Worm (Caenorhabditis elegans) whole organism, L4 larva: ENCODE results near the gene C43H6.12.

Experiments
- D1046.2 ChIP-seq: fragments of 200-800 bp; sonication (Bioruptor generic); IDR thresholded peaks from 2 replicates; pipeline ENCODE4 v1.3.6; 2022; ENCODE audit warnings: missing genetic modification characterization, missing compliant biosample characterization
- F10B5.3 ChIP-seq: sonication (generic microtip); optimal IDR thresholded peaks from 2 replicates; lab custom pipeline; 2016; ENCODE audit warnings: mild to moderate bottlenecking, missing genetic modification characterization, missing compliant biosample characterization
- F26F4.8 ChIP-seq: fragments of 200-800 bp; sonication (Bioruptor generic); conservative IDR thresholded peaks from 2 replicates; pipeline ENCODE4 v1.3.6; 2022; ENCODE audit warnings: missing genetic modification characterization, missing compliant biosample characterization
- F37D6.2 ChIP-seq: sonication (generic microtip); optimal IDR thresholded peaks from 2 replicates; lab custom pipeline; 2016; ENCODE audit warnings: mild to moderate bottlenecking, missing genetic modification characterization, missing compliant biosample characterization
- F44E2.7 ChIP-seq: fragments of 200-800 bp; sonication (Bioruptor generic); IDR thresholded peaks from 2 replicates; pipeline ENCODE4 v2.1.2; 2022; ENCODE audit warnings: missing genetic modification characterization, missing compliant biosample characterization
- T20F7.1 ChIP-seq: fragments of 200-800 bp; sonication (Bioruptor generic); optimal IDR thresholded peaks from 2 replicates; lab custom pipeline; 2018; ENCODE audit warnings: mild to moderate bottlenecking, missing genetic modification characterization, missing compliant biosample characterization
- Y48G9A.11 ChIP-seq: fragments of 200-800 bp; sonication (Bioruptor generic); IDR thresholded peaks from 2 replicates; pipeline ENCODE4 v1.3.6; 2022; ENCODE audit warnings: missing genetic modification reagents, missing genetic modification characterization, missing compliant biosample characterization
- ZK337.2 ChIP-seq: fragments of 200-800 bp; sonication (Bioruptor generic); IDR thresholded peaks from 2 replicates; pipeline ENCODE4 v1.3.6; 2022; ENCODE audit warnings: missing genetic modification reagents, missing genetic modification characterization, missing compliant biosample characterization
- ZK546.5 ChIP-seq, 2 experiments: sonication (generic microtip); optimal IDR thresholded peaks; 2 replicates each; lab custom pipeline; 2017; ENCODE audit warnings: missing biosample characterization in 2 of 2, missing genetic modification characterization in 2 of 2
- dmd-6 ChIP-seq: fragments of 200-800 bp; sonication (Bioruptor generic); IDR thresholded peaks from 2 replicates; pipeline ENCODE4 v1.3.6; 2022; ENCODE audit warnings: missing genetic modification reagents, missing genetic modification characterization, missing compliant biosample characterization
- dmd-8 ChIP-seq: fragments of 200-800 bp; sonication (Bioruptor generic); IDR thresholded peaks from 2 replicates; pipeline ENCODE4 v1.3.6; 2022; ENCODE audit warnings: missing genetic modification characterization, missing compliant biosample characterization
- dmd-9 ChIP-seq: fragments of 200-800 bp; sonication (Bioruptor generic); IDR thresholded peaks from 2 replicates; pipeline ENCODE4 v1.3.6; 2022; ENCODE audit warnings: missing genetic modification reagents, missing genetic modification characterization, missing compliant biosample characterization
- dve-1 ChIP-seq: sonication (generic microtip); optimal IDR thresholded peaks from 2 replicates; lab custom pipeline; 2017; ENCODE audit warnings: antibody characterized with exemption, mild to moderate bottlenecking, missing genetic modification characterization, missing compliant biosample characterization; ENCODE audit not compliant: insufficient read depth
- fos-1 ChIP-seq: fragments of 150-350 bp; optimal IDR thresholded peaks from 2 replicates; lab custom pipeline; 2014; ENCODE audit warnings: missing biosample characterization, missing genetic modification characterization
- hlh-11 ChIP-seq: fragments of 200-800 bp; sonication (Bioruptor generic); optimal IDR thresholded peaks from 2 replicates; lab custom pipeline; 2018; ENCODE audit warnings: mild to moderate bottlenecking, missing genetic modification characterization, missing compliant biosample characterization
- hlh-30 ChIP-seq: sonication (generic microtip); optimal IDR thresholded peaks from 2 replicates; lab custom pipeline; 2017; ENCODE audit warnings: antibody characterized with exemption, mild to moderate bottlenecking, missing genetic modification characterization, missing compliant biosample characterization; ENCODE audit not compliant: insufficient read depth
- hmg-1.1 ChIP-seq: fragments of 200-800 bp; sonication (Bioruptor generic); IDR thresholded peaks from 2 replicates; pipeline ENCODE4 v1.3.6; 2022; ENCODE audit warnings: missing genetic modification reagents, missing genetic modification characterization, missing compliant biosample characterization
- lim-7 ChIP-seq: fragments of 200-800 bp; sonication (Bioruptor generic); IDR thresholded peaks from 2 replicates; pipeline ENCODE4 v1.3.6; 2022; ENCODE audit warnings: missing genetic modification characterization, missing compliant biosample characterization
- lin-1 ChIP-seq: fragments of 200-800 bp; sonication (Bioruptor generic); IDR thresholded peaks from 2 replicates; pipeline ENCODE4 v1.3.6; 2022; ENCODE audit warnings: missing genetic modification reagents, missing genetic modification characterization, missing compliant biosample characterization
- lin-13 ChIP-seq: fragments of 150-350 bp; optimal IDR thresholded peaks from 2 replicates; lab custom pipeline; 2014; ENCODE audit warnings: missing biosample characterization, missing genetic modification reagents, missing genetic modification characterization
- lin-38 ChIP-seq: fragments of 200-800 bp; sonication (Bioruptor generic); IDR thresholded peaks from 2 replicates; pipeline ENCODE4 v1.3.6; 2022; ENCODE audit warnings: missing genetic modification reagents, missing genetic modification characterization, missing compliant biosample characterization
- lir-3 ChIP-seq: sonication (generic microtip); optimal IDR thresholded peaks from 2 replicates; lab custom pipeline; 2016; ENCODE audit warnings: mild to moderate bottlenecking, missing genetic modification characterization, missing compliant biosample characterization
- madf-5 ChIP-seq, 2 experiments: fragments of 200-800 bp; sonication (Bioruptor generic); IDR thresholded peaks; 2 replicates each; pipeline ENCODE4 v1.3.6; 2022; ENCODE audit warnings: missing compliant biosample characterization in 2 of 2, missing genetic modification characterization in 2 of 2
- nhr-10 ChIP-seq: fragments of 150-350 bp; optimal IDR thresholded peaks from 2 replicates; lab custom pipeline; 2014; ENCODE audit warnings: missing biosample characterization, missing genetic modification characterization
- nhr-102 ChIP-seq: sonication (generic microtip); optimal IDR thresholded peaks from 2 replicates; lab custom pipeline; 2016; ENCODE audit warnings: mild to moderate bottlenecking, missing genetic modification characterization, moderate library complexity, missing compliant biosample characterization
- nhr-111 ChIP-seq: fragments of 200-800 bp; sonication (Bioruptor generic); optimal IDR thresholded peaks from 2 replicates; lab custom pipeline; 2018; ENCODE audit warnings: mild to moderate bottlenecking, missing genetic modification characterization, missing compliant biosample characterization
- nhr-25 ChIP-seq: sonication (generic microtip); optimal IDR thresholded peaks from 2 replicates; lab custom pipeline; 2017; ENCODE audit warnings: missing genetic modification characterization, mild to moderate bottlenecking, missing compliant biosample characterization, antibody characterized with exemption, moderate library complexity, borderline replicate concordance; ENCODE audit not compliant: insufficient read depth
- nhr-48 ChIP-seq: sonication (generic microtip); optimal IDR thresholded peaks from 2 replicates; lab custom pipeline; 2016; ENCODE audit warnings: mild to moderate bottlenecking, missing genetic modification characterization, missing compliant biosample characterization
- pha-4 ChIP-seq, 2 experiments: fragments of 150-350 bp in 1 of 2; fragments of 200-800 bp in 1 of 2; sonication (Bioruptor generic) in 1 of 2; IDR thresholded peaks in 1 of 2; optimal IDR thresholded peaks in 1 of 2; 2 replicates each; pipeline versions ENCODE4 v1.3.6 to Lab custom; 2014 to 2022; ENCODE audit warnings: missing genetic modification characterization in 2 of 2, missing genetic modification reagents in 2 of 2, missing biosample characterization in 1 of 2, missing compliant biosample characterization in 1 of 2
- sdz-12 ChIP-seq: fragments of 200-800 bp; sonication (Bioruptor generic); optimal IDR thresholded peaks from 2 replicates; lab custom pipeline; 2018; ENCODE audit warnings: mild to moderate bottlenecking, missing genetic modification characterization, missing compliant biosample characterization
- set-16 ChIP-seq: fragments of 200-800 bp; sonication (Bioruptor generic); IDR thresholded peaks from 2 replicates; pipeline ENCODE4 v1.3.6; 2022; ENCODE audit warnings: missing genetic modification reagents, missing genetic modification characterization, missing compliant biosample characterization
- snpc-4 ChIP-seq: fragments of 150-350 bp; optimal IDR thresholded peaks from 2 replicates; lab custom pipeline; 2014; ENCODE audit warnings: missing biosample characterization, missing genetic modification characterization
- spr-3 ChIP-seq: fragments of 200-800 bp; sonication (Bioruptor generic); optimal IDR thresholded peaks from 2 replicates; lab custom pipeline; 2018; ENCODE audit warnings: mild to moderate bottlenecking, missing genetic modification characterization, missing compliant biosample characterization
- tag-97 ChIP-seq: fragments of 200-800 bp; sonication (Bioruptor generic); IDR thresholded peaks from 2 replicates; pipeline ENCODE4 v1.3.6; 2022; ENCODE audit warnings: missing genetic modification characterization, missing compliant biosample characterization
- vab-7 ChIP-seq: fragments of 200-800 bp; sonication (Bioruptor generic); IDR thresholded peaks from 2 replicates; pipeline ENCODE4 v1.3.6; 2022; ENCODE audit warnings: missing genetic modification reagents, missing genetic modification characterization, missing compliant biosample characterization
- zip-11 ChIP-seq: fragments of 200-800 bp; sonication (Bioruptor generic); IDR thresholded peaks from 2 replicates; pipeline ENCODE4 v1.3.6; 2022; ENCODE audit warnings: missing genetic modification characterization, missing compliant biosample characterization
- zip-2 ChIP-seq: fragments of 150-350 bp; optimal IDR thresholded peaks from 2 replicates; lab custom pipeline; 2014; ENCODE audit warnings: missing biosample characterization, missing genetic modification characterization

The C43H6.12 gene

DNA sequence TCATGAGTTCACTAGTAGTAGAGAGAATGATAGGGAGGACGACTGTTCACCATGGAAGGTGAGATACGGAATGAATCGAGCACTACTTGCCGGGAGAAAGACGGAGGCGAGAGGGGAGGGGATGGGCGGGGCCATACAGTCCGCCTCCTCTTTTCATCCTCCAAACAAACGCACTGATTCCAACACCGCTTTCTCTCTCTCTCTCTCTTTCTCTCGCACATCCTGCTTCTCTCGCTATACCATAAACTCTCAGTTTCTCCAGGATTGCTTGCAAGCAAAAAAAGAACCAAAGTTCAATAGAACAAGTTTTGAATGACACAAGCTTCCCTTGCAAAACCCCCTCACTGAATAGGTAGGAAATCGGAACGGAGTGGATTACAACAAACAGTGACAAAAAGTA, 25.9 kb downstream of the C43H6.12 start:
- TF ChIP-seq nhr-102 (tag; lab: Kevin White, UChicago) (no peak), zip-11 (GFP tag; lab: Robert Waterston, UW) (no peak), lin-13 (GFP tag; lab: Kevin White, UChicago) (peak; percentile 19), spr-3 (GFP tag; lab: Kevin White, UChicago) (no peak), dmd-6 (peak; percentile 60), hmg-1.1 (GFP tag; lab: Robert Waterston, UW) (0 out of 2 replicates have a peak, but pooled peaks have one; percentile 9), F44E2.7 (GFP tag; lab: Robert Waterston, UW) (no peak), lin-1 (GFP tag; lab: Robert Waterston, UW) (no peak), dve-1 (tag; lab: Kevin White, UChicago) (peak; percentile 14), D1046.2 (GFP tag; lab: Robert Waterston, UW) (no peak), set-16 (GFP tag; lab: Robert Waterston, UW) (peak; percentile 35; the same call in 1 of the 2 replicates), nhr-48 (tag; lab: Kevin White, UChicago) (peak; percentile 29), dmd-8 (0 out of 2 replicates have a peak, but pooled peaks have one; percentile 39), snpc-4 (tag; lab: Kevin White, UChicago) (no peak), vab-7 (GFP tag; lab: Robert Waterston, UW) (no peak), fos-1 (tag; lab: Kevin White, UChicago) (no peak), nhr-25 (no peak), ZK337.2 (GFP tag; lab: Robert Waterston, UW) (no peak), F37D6.2 (tag; lab: Kevin White, UChicago) (no peak), lir-3 (tag; lab: Kevin White, UChicago) (no peak), T20F7.1 (GFP tag; lab: Kevin White, UChicago) (no peak), F26F4.8 (GFP tag; lab: Robert Waterston, UW) (no peak), hlh-11 (tag; lab: Kevin White, UChicago) (peak; percentile 35)

DNA sequence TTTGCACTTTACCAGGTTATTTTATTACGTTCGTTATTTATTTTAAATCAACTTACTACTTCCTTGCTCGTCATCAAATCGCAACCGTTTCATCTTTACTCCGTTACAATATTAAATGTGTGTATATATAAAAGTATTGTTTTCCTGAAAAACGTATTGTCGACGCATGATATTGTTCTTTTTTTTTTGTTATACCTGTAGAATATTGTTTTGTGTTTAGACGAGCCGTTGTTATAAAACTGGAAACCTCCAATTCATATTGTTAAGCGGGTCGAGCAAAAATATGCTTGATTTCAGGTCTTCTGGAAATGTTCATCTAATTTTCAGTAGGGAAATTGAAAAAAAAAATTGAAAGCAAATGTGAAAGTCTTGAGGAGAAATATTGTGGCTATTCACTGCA, 29.4 kb downstream of the C43H6.12 start, which contains the start of gene gid-2:
Gene gid-2, minus strand, starts transcription at position 101 of the 400 bp plus-strand sequence.
- TF ChIP-seq lim-7 (GFP tag; lab: Robert Waterston, UW) (no peak), pha-4 (GFP tag; IDR thresholded peaks at IDR 0.05; lab: Robert Waterston, UW) (no peak), pha-4 (tag; optimal IDR thresholded peaks at IDR 0.05; lab: Kevin White, UChicago) (no peak), ZK337.2 (GFP tag; lab: Robert Waterston, UW) (no peak), zip-2 (tag; lab: Kevin White, UChicago) (no peak), F10B5.3 (tag; lab: Kevin White, UChicago) (no peak), ZK546.5 (tag; optimal IDR thresholded peaks at IDR 0.05; lab: Kevin White, UChicago) (no peak), lir-3 (tag; lab: Kevin White, UChicago) (no peak), Y48G9A.11 (GFP tag; lab: Robert Waterston, UW) (no peak), nhr-111 (no peak), fos-1 (tag; lab: Kevin White, UChicago) (no peak), nhr-10 (tag; lab: Kevin White, UChicago) (no peak), nhr-25 (no peak), nhr-102 (tag; lab: Kevin White, UChicago) (no peak), sdz-12 (GFP tag; lab: Kevin White, UChicago) (no peak), madf-5 (GFP tag; IDR thresholded peaks at IDR 0.05; lab: Robert Waterston, UW) (no peak)

DNA sequence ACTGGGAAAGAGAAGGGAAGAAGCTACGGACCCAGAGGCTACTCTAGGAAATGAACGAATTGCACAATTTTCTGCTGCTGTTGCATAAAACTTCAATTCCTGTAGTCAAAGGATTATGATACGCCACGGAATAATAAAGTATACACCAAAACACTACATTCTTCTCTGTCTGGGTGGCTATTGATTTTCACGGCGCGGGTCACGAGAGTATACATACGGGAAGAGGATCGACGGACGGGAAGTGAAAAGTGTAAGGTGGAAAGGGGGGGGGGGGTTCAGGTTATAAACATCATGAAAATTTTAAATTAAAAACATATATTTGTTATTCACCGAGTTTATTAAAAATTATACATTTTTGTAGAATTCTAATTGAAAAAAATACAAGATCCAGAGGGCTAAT, 29.9 kb downstream of the C43H6.12 start:
- TF ChIP-seq lin-13 (GFP tag; lab: Kevin White, UChicago) (no peak), lin-38 (no peak), dmd-9 (GFP tag; lab: Robert Waterston, UW) (no peak), tag-97 (GFP tag; lab: Robert Waterston, UW) (no peak), hlh-30 (tag; lab: Kevin White, UChicago) (peak; percentile 41)
